Fruit fly (Drosophila melanogaster) whole organism, embryonic: Measurements from ENCODE around the gene CG7289.

ENCODE experiments used
- Ada2b ChIP-seq: fragments of 200-800 bp; sonication (Bioruptor generic); IDR thresholded peaks from 2 replicates; pipeline ENCODE4 v1.3.6; 2022; ENCODE audit warnings: missing biosample characterization, missing genetic modification characterization
- Atf6 ChIP-seq: fragments of 200-800 bp; sonication (Bioruptor generic); IDR thresholded peaks from 2 replicates; pipeline ENCODE4 v1.3.6; 2022; ENCODE audit warnings: missing biosample characterization, missing genetic modification characterization
- BEAF-32 ChIP-seq: fragments of 200-800 bp; sonication (Bioruptor generic); optimal IDR thresholded peaks from 3 replicates; lab custom pipeline; 2017; ENCODE audit warnings: missing biosample characterization, missing genetic modification characterization, mild to moderate bottlenecking, moderate library complexity, missing genetic modification reagents
- C15 ChIP-seq: fragments of 200-800 bp; sonication (Bioruptor generic); IDR thresholded peaks from 3 replicates; pipeline ENCODE4 v1.3.6; 2022; ENCODE audit warnings: missing biosample characterization, missing genetic modification characterization
- CG10147 ChIP-seq: fragments of 200-800 bp; sonication (Bioruptor generic); optimal IDR thresholded peaks from 2 replicates; lab custom pipeline; 2019; ENCODE audit warnings: missing biosample characterization, mild to moderate bottlenecking, missing genetic modification characterization, moderate library complexity
- CG10209 ChIP-seq: fragments of 200-800 bp; sonication (Bioruptor generic); optimal IDR thresholded peaks from 3 replicates; lab custom pipeline; 2017; ENCODE audit warnings: missing biosample characterization, mild to moderate bottlenecking, missing genetic modification characterization, missing genetic modification reagents
- CG10267 ChIP-seq: fragments of 200-800 bp; sonication (Bioruptor generic); optimal IDR thresholded peaks from 2 replicates; lab custom pipeline; 2018; ENCODE audit warnings: missing biosample characterization, mild to moderate bottlenecking, missing genetic modification characterization, moderate library complexity
- CG11456 ChIP-seq: fragments of 200-800 bp; sonication (Bioruptor generic); IDR thresholded peaks from 3 replicates; pipeline ENCODE4 v1.3.6; 2022; ENCODE audit warnings: missing biosample characterization, missing genetic modification characterization
- CG12769 ChIP-seq: fragments of 200-800 bp; sonication (Bioruptor generic); optimal IDR thresholded peaks from 2 replicates; lab custom pipeline; 2019; ENCODE audit warnings: missing biosample characterization, mild to moderate bottlenecking, missing genetic modification characterization, moderate library complexity
- CG13296 ChIP-seq: fragments of 200-800 bp; sonication (Bioruptor generic); optimal IDR thresholded peaks from 3 replicates; lab custom pipeline; 2018; ENCODE audit warnings: missing biosample characterization, mild to moderate bottlenecking, missing genetic modification characterization
- CG15269 ChIP-seq: fragments of 200-800 bp; sonication (Bioruptor generic); optimal IDR thresholded peaks from 2 replicates; lab custom pipeline; 2018; ENCODE audit warnings: missing biosample characterization, mild to moderate bottlenecking, missing genetic modification characterization, moderate library complexity
- CG15514 ChIP-seq: fragments of 200-800 bp; sonication (Bioruptor generic); optimal IDR thresholded peaks from 3 replicates; lab custom pipeline; 2017; ENCODE audit warnings: missing biosample characterization, missing genetic modification characterization, mild to moderate bottlenecking, moderate library complexity, missing genetic modification reagents
- CG17912 ChIP-seq: fragments of 200-800 bp; sonication (Bioruptor generic); optimal IDR thresholded peaks from 2 replicates; lab custom pipeline; 2018; ENCODE audit warnings: missing biosample characterization, mild to moderate bottlenecking, missing genetic modification characterization
- CG18599 ChIP-seq: fragments of 200-800 bp; sonication (Bioruptor generic); optimal IDR thresholded peaks from 3 replicates; lab custom pipeline; 2017; ENCODE audit warnings: missing biosample characterization, missing genetic modification characterization, mild to moderate bottlenecking, moderate library complexity, missing genetic modification reagents
- CG2120 ChIP-seq: fragments of 200-800 bp; sonication (Bioruptor generic); optimal IDR thresholded peaks from 3 replicates; lab custom pipeline; 2016; ENCODE audit warnings: missing biosample characterization, missing genetic modification characterization
- CG2712 ChIP-seq: fragments of 200-800 bp; optimal IDR thresholded peaks from 3 replicates; lab custom pipeline; 2019; ENCODE audit warnings: missing biosample characterization, mild to moderate bottlenecking, missing genetic modification characterization, moderate library complexity
- CG31441 ChIP-seq: fragments of 200-800 bp; sonication (Bioruptor generic); IDR thresholded peaks from 2 replicates; pipeline ENCODE4 v1.3.6; 2022; ENCODE audit warnings: missing biosample characterization, missing genetic modification characterization
- CG32532 ChIP-seq: fragments of 200-800 bp; sonication (Bioruptor generic); IDR thresholded peaks from 2 replicates; pipeline ENCODE4 v1.3.6; 2022; ENCODE audit warnings: missing biosample characterization, missing genetic modification characterization
- CG3281 ChIP-seq: fragments of 200-800 bp; sonication (Bioruptor generic); optimal IDR thresholded peaks from 3 replicates; lab custom pipeline; 2017; ENCODE audit warnings: missing biosample characterization, mild to moderate bottlenecking, missing genetic modification characterization
- CG7556 ChIP-seq: fragments of 200-800 bp; sonication (Bioruptor generic); optimal IDR thresholded peaks from 2 replicates; lab custom pipeline; 2017; ENCODE audit warnings: missing biosample characterization, mild to moderate bottlenecking, missing genetic modification characterization
- CoRest ChIP-seq: fragments of 200-800 bp; sonication (Bioruptor generic); optimal IDR thresholded peaks from 3 replicates; lab custom pipeline; 2018; ENCODE audit warnings: missing biosample characterization, mild to moderate bottlenecking, missing genetic modification characterization, moderate library complexity
- Dek ChIP-seq: fragments of 200-800 bp; sonication (Bioruptor generic); optimal IDR thresholded peaks from 3 replicates; lab custom pipeline; 2019; ENCODE audit warnings: missing biosample characterization, mild to moderate bottlenecking, missing genetic modification characterization, moderate library complexity
- Ets97D ChIP-seq: fragments of 200-800 bp; sonication (Bioruptor generic); optimal IDR thresholded peaks from 3 replicates; lab custom pipeline; 2016; ENCODE audit warnings: missing biosample characterization, missing genetic modification characterization
- Hmr ChIP-seq: fragments of 200-800 bp; sonication (Bioruptor generic); optimal IDR thresholded peaks from 3 replicates; lab custom pipeline; 2017; ENCODE audit warnings: mild to moderate bottlenecking, missing biosample characterization, missing genetic modification reagents, missing genetic modification characterization
- Med ChIP-seq: fragments of 200-800 bp; sonication (Bioruptor generic); peaks from one replicate; lab custom pipeline; 2016; ENCODE audit warnings: missing biosample characterization, missing genetic modification characterization, mild to moderate bottlenecking, inconsistent platforms, moderate library complexity
- Meics ChIP-seq: fragments of 200-800 bp; sonication (Bioruptor generic); optimal IDR thresholded peaks from 2 replicates; lab custom pipeline; 2017; ENCODE audit warnings: missing biosample characterization, mild to moderate bottlenecking, missing genetic modification characterization
- Ptx1 ChIP-seq: fragments of 200-800 bp; sonication (Bioruptor generic); IDR thresholded peaks from 2 replicates; pipeline ENCODE4 v1.3.6; 2022; ENCODE audit warnings: missing biosample characterization, missing genetic modification characterization
- Rfx ChIP-seq: fragments of 200-800 bp; sonication (Bioruptor generic); IDR thresholded peaks from 2 replicates; pipeline ENCODE4 v1.3.6; 2022; ENCODE audit warnings: missing biosample characterization, missing genetic modification characterization
- Taf1 ChIP-seq: fragments of 200-800 bp; sonication (Bioruptor generic); IDR thresholded peaks from 2 replicates; pipeline ENCODE4 v1.3.6; 2022; ENCODE audit warnings: missing biosample characterization, missing genetic modification characterization
- disco-r ChIP-seq: fragments of 200-800 bp; sonication (Bioruptor generic); optimal IDR thresholded peaks from 2 replicates; lab custom pipeline; 2016; ENCODE audit warnings: missing biosample characterization, missing genetic modification characterization
- dmrt99B ChIP-seq: fragments of 200-800 bp; sonication (Bioruptor generic); optimal IDR thresholded peaks from 2 replicates; lab custom pipeline; 2018; ENCODE audit warnings: missing biosample characterization, mild to moderate bottlenecking, missing genetic modification characterization, moderate library complexity
- dysf ChIP-seq: fragments of 200-800 bp; sonication (Bioruptor generic); IDR thresholded peaks from 3 replicates; pipeline ENCODE4 v1.3.6; 2022; ENCODE audit warnings: missing biosample characterization, missing genetic modification characterization
- en ChIP-seq: fragments of 200-800 bp; sonication (Bioruptor generic); optimal IDR thresholded peaks from 2 replicates; lab custom pipeline; 2016; ENCODE audit warnings: missing biosample characterization, missing genetic modification characterization
- esg ChIP-seq: fragments of 200-800 bp; sonication (Bioruptor generic); conservative IDR thresholded peaks from 2 replicates; pipeline ENCODE4 v1.3.6; 2022; ENCODE audit warnings: missing biosample characterization, missing genetic modification characterization
- eve ChIP-seq, 2 experiments: fragments of >200 bp; optimal IDR thresholded peaks; 2 replicates each; lab custom pipeline; 2017; ENCODE audit warnings: missing biosample characterization in 2 of 2, missing genetic modification characterization in 2 of 2
- fd102C ChIP-seq: fragments of 200-800 bp; sonication (Bioruptor generic); optimal IDR thresholded peaks from 2 replicates; lab custom pipeline; 2018; ENCODE audit warnings: missing biosample characterization, mild to moderate bottlenecking, missing genetic modification characterization, moderate library complexity
- fd64A ChIP-seq: fragments of 200-800 bp; sonication (Bioruptor generic); optimal IDR thresholded peaks from 3 replicates; lab custom pipeline; 2018; ENCODE audit warnings: missing biosample characterization, mild to moderate bottlenecking, missing genetic modification characterization
- gem ChIP-seq: fragments of 200-800 bp; sonication (Bioruptor generic); optimal IDR thresholded peaks from 2 replicates; lab custom pipeline; 2019; ENCODE audit warnings: missing biosample characterization, mild to moderate bottlenecking, missing genetic modification characterization, moderate library complexity
- gfzf ChIP-seq: fragments of 200-800 bp; sonication (Bioruptor generic); optimal IDR thresholded peaks from 2 replicates; lab custom pipeline; 2016; ENCODE audit warnings: missing biosample characterization, mild to moderate bottlenecking, missing genetic modification characterization, moderate library complexity
- hth ChIP-seq: fragments of >200 bp; optimal IDR thresholded peaks from 2 replicates; lab custom pipeline; 2017; ENCODE audit warnings: inconsistent platforms
- jigr1 ChIP-seq: fragments of 200-800 bp; sonication (Bioruptor generic); IDR thresholded peaks from 3 replicates; pipeline ENCODE4 v1.3.6; 2022; ENCODE audit warnings: missing biosample characterization, missing genetic modification characterization
- ken ChIP-seq: fragments of 200-800 bp; sonication (Bioruptor generic); IDR thresholded peaks from 3 replicates; pipeline ENCODE4 v1.3.6; 2022; ENCODE audit warnings: missing biosample characterization, missing genetic modification characterization
- mld ChIP-seq: fragments of 200-800 bp; sonication (Bioruptor generic); IDR thresholded peaks from 3 replicates; pipeline ENCODE4 v1.3.6; 2022; ENCODE audit warnings: missing biosample characterization, missing genetic modification characterization; ENCODE audit not compliant: partially characterized antibody
- nerfin-1 ChIP-seq: fragments of 200-800 bp; sonication (Bioruptor generic); optimal IDR thresholded peaks from 3 replicates; lab custom pipeline; 2019; ENCODE audit warnings: missing biosample characterization, mild to moderate bottlenecking, missing genetic modification characterization, moderate library complexity
- psq ChIP-seq: fragments of 200-800 bp; sonication (Bioruptor generic); optimal IDR thresholded peaks from 2 replicates; lab custom pipeline; 2017; ENCODE audit warnings: missing biosample characterization, missing genetic modification characterization
- pum ChIP-seq: fragments of 200-800 bp; sonication (Bioruptor generic); optimal IDR thresholded peaks from 2 replicates; lab custom pipeline; 2016; ENCODE audit warnings: missing biosample characterization, missing genetic modification characterization
- ranshi ChIP-seq: fragments of 200-800 bp; sonication (Bioruptor generic); IDR thresholded peaks from 2 replicates; pipeline ENCODE4 v1.3.6; 2022; ENCODE audit warnings: missing biosample characterization, missing genetic modification characterization
- slbo ChIP-seq: fragments of 200-800 bp; sonication (Bioruptor generic); IDR thresholded peaks from 2 replicates; pipeline ENCODE4 v1.3.6; 2022; ENCODE audit warnings: missing biosample characterization, missing genetic modification characterization
- so ChIP-seq: fragments of 200-800 bp; sonication (Bioruptor generic); IDR thresholded peaks from 3 replicates; pipeline ENCODE4 v1.3.6; 2022; ENCODE audit warnings: missing biosample characterization, missing genetic modification characterization
- zen2 ChIP-seq: fragments of 200-800 bp; sonication (Bioruptor generic); IDR thresholded peaks from 3 replicates; pipeline ENCODE4 v1.3.6; 2022; ENCODE audit warnings: missing biosample characterization, missing genetic modification characterization; ENCODE audit not compliant: partially characterized antibody

The CG7289 gene

DNA sequence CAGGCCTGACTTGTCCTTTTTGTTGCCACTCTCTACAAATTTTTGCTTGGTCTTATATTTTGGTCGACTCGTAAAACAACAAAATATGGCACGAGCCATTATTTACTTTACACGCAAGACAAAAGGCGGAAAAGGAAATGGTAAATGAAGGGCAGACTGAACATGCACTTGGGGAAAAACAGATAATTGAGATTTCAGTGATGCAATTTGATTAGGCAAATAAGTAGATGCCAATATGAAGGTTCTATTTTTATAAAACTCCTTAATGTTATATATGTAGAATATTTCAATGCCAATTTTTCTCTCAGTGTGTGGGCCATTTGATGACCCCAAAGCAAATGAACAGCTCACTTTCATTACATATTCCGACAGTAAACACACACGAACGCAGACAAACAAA, 33.2 kb downstream of the CG7289 start (continued):
- TF ChIP-seq gem (tag; lab: Kevin White, UChicago) = peak; percentile 46
- TF ChIP-seq CG11456 = 0 out of 3 replicates have a peak, but pooled peaks have one; percentile 17
- TF ChIP-seq CG7556 (GFP tag; lab: Kevin White, UChicago) = peak; percentile 13
- peak; percentile 2 for TF ChIP-seq CoRest (tag; lab: Kevin White, UChicago)
- peak; percentile 21 for TF ChIP-seq dmrt99B (tag; lab: Kevin White, UChicago)
- peak; percentile 11 for TF ChIP-seq CG10147 (GFP tag; lab: Kevin White, UChicago)
- TF ChIP-seq zen2 = no peak
- no peak for TF ChIP-seq Ets97D (GFP tag; lab: Kevin White, UChicago)
- no peak for TF ChIP-seq C15 (GFP tag; lab: Robert Waterston, UW)
- TF ChIP-seq mld (GFP tag; lab: Robert Waterston, UW) = no peak
- no peak for TF ChIP-seq CG17912
- TF ChIP-seq dysf (GFP tag; lab: Robert Waterston, UW) = peak; percentile 46; the same call in 2 of the 3 replicates
- 0 out of 2 replicates have a peak, but pooled peaks have one; percentile 9 for TF ChIP-seq ranshi
- TF ChIP-seq gfzf (GFP tag; lab: Kevin White, UChicago) = no peak
- peak; percentile 55 for TF ChIP-seq CG2120 (GFP tag; lab: Kevin White, UChicago)
- peak; percentile 38; the same call in 1 of the 2 replicates for TF ChIP-seq Ptx1
- no peak for TF ChIP-seq en (GFP tag; lab: Kevin White, UChicago)
- 0 out of 2 replicates have a peak, but pooled peaks have one; percentile 8 for TF ChIP-seq CG31441 (GFP tag; lab: Robert Waterston, UW)
- no peak for TF ChIP-seq CG3281
- TF ChIP-seq CG13296 = peak; percentile 15
- no peak for TF ChIP-seq nerfin-1 (tag; lab: Kevin White, UChicago)
- TF ChIP-seq esg (GFP tag; lab: Robert Waterston, UW) = 0 out of 2 replicates have a peak, but pooled peaks have one; percentile 13
- TF ChIP-seq BEAF-32 = no peak
- no peak for TF ChIP-seq fd64A (GFP tag; lab: Kevin White, UChicago)
- no peak for TF ChIP-seq Dek (tag; lab: Kevin White, UChicago)
- no peak for TF ChIP-seq CG10209 (GFP tag; lab: Kevin White, UChicago)
- no peak for TF ChIP-seq disco-r
- TF ChIP-seq Meics (GFP tag; lab: Kevin White, UChicago) = peak; percentile 45
- 0 out of 2 replicates have a peak, but pooled peaks have one; percentile 8 for TF ChIP-seq CG32532 (GFP tag; lab: Robert Waterston, UW)
- TF ChIP-seq Taf1 = no peak
- no peak for TF ChIP-seq CG15514 (GFP tag; lab: Kevin White, UChicago)
- peak; percentile 46; the same call in 1 of the 2 replicates for TF ChIP-seq slbo (GFP tag; lab: Robert Waterston, UW)
- no peak for TF ChIP-seq psq (GFP tag; lab: Kevin White, UChicago)
- TF ChIP-seq fd102C = no peak
- peak; percentile 67 for TF ChIP-seq Hmr
- no peak for TF ChIP-seq hth (lab: Kevin White, UChicago)
- TF ChIP-seq so = no peak
- TF ChIP-seq jigr1 (GFP tag; lab: Robert Waterston, UW) = no peak
- peak in 1 of 2 experiments; percentile 41 for TF ChIP-seq eve (GFP tag; optimal IDR thresholded peaks at IDR 0.05; lab: Kevin White, UChicago)
- peak; percentile 17 for TF ChIP-seq CG15269
- no peak for TF ChIP-seq pum (GFP tag; lab: Kevin White, UChicago)
- TF ChIP-seq CG10267 (tag; lab: Kevin White, UChicago) = no peak
- TF ChIP-seq Ada2b = 0 out of 2 replicates have a peak, but pooled peaks have one; percentile 8
- TF ChIP-seq CG12769 (tag; lab: Kevin White, UChicago) = peak; percentile 39
- peak; percentile 55; the same call in 1 of the 2 replicates for TF ChIP-seq Rfx (GFP tag; lab: Robert Waterston, UW)
- no peak for TF ChIP-seq Atf6
- TF ChIP-seq ken (GFP tag; lab: Robert Waterston, UW) = no peak
- TF ChIP-seq CG2712 (tag; lab: Kevin White, UChicago) = no peak
- TF ChIP-seq Med (GFP tag; lab: Kevin White, UChicago) = peak; percentile 28
- peak; percentile 57 for TF ChIP-seq CG18599 (GFP tag; lab: Kevin White, UChicago)
